Fruit fly (Drosophila melanogaster): ENCODE data around the gene CG32793.

dm6 chrX:2888211-2888610 is 41.4 kb upstream of the CG32793 start:
- TF ChIP-seq toe (GFP tag; optimal IDR thresholded peaks at IDR 0.05): no peak
- no peak for TF ChIP-seq Crg-1 (GFP tag; optimal IDR thresholded peaks at IDR 0.05)
- no peak for TF ChIP-seq Mnt (GFP tag; optimal IDR thresholded peaks at IDR 0.05)
- no peak for TF ChIP-seq kay (GFP tag; ENCODE audit: borderline replicate concordance)
- TF ChIP-seq bab1 (GFP tag; optimal IDR thresholded peaks at IDR 0.05): no peak
- no peak for TF ChIP-seq CG14711 (tag; optimal IDR thresholded peaks at IDR 0.05)
- TF ChIP-seq CG33017 (tag; optimal IDR thresholded peaks at IDR 0.05): no peak
- no peak for TF ChIP-seq CG5204 (GFP tag; optimal IDR thresholded peaks at IDR 0.05)
- no peak for TF ChIP-seq CG7101 (tag; optimal IDR thresholded peaks at IDR 0.05)

Data from whole organism, adult.